Worm (Caenorhabditis elegans): ENCODE measurements around the gene R08C7.4.

R08C7.4 gene

DNA sequence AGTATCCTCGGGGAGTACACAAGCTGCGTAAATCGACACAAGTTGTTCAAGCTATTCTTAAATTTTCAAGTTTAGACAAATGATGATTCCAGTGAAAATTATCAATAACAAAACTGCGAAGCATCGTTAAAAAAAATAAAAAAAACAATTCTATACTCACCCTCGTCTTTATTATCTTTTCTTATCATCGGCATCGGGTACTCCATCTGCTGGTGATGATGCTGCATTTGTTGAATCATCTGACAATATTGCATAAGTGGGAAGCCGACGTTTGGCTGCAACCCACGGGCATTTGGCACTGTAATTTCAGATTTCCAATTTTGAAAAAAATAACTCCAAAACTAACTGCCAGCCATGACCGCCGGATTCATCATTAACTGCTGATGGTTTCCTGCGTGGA lies 46.5 kb downstream of the R08C7.4 start:
- no peak for TF ChIP-seq tbx-8 (GFP tag; optimal IDR thresholded peaks at IDR 0.05)
- no peak for TF ChIP-seq unc-39 (tag; optimal IDR thresholded peaks at IDR 0.05)
- TF ChIP-seq unc-120 (tag; optimal IDR thresholded peaks at IDR 0.05; ENCODE audit: poor library complexity, severe bottlenecking): no peak
- no peak for TF ChIP-seq pha-4 (tag; optimal IDR thresholded peaks at IDR 0.05)
- no peak for TF ChIP-seq nhr-76 (tag; optimal IDR thresholded peaks at IDR 0.05)
- no peak for TF ChIP-seq mab-5 (tag; optimal IDR thresholded peaks at IDR 0.05)
- TF ChIP-seq hlh-1 (tag; optimal IDR thresholded peaks at IDR 0.05): no peak
- no peak for TF ChIP-seq ceh-83 (GFP tag; optimal IDR thresholded peaks at IDR 0.05)
- no peak for TF ChIP-seq ham-2 (GFP tag; optimal IDR thresholded peaks at IDR 0.05)
- TF ChIP-seq zip-8 (tag; optimal IDR thresholded peaks at IDR 0.05): no peak
- TF ChIP-seq elt-1 (tag; optimal IDR thresholded peaks at IDR 0.05; ENCODE audit: borderline replicate concordance, insufficient read depth): no peak
- no peak for TF ChIP-seq sptf-1 (tag; optimal IDR thresholded peaks at IDR 0.05)
- TF ChIP-seq ceh-43 (GFP tag; optimal IDR thresholded peaks at IDR 0.05): no peak
- no peak for TF ChIP-seq nhr-28 (tag; optimal IDR thresholded peaks at IDR 0.05)
- no peak for TF ChIP-seq M03D4.4 (tag; optimal IDR thresholded peaks at IDR 0.05)
- no peak for TF ChIP-seq blmp-1 (tag; optimal IDR thresholded peaks at IDR 0.05)
- no peak for TF ChIP-seq sem-2 (GFP tag; optimal IDR thresholded peaks at IDR 0.05)
- no peak for TF ChIP-seq cnd-1 (tag; optimal IDR thresholded peaks at IDR 0.05)

DNA sequence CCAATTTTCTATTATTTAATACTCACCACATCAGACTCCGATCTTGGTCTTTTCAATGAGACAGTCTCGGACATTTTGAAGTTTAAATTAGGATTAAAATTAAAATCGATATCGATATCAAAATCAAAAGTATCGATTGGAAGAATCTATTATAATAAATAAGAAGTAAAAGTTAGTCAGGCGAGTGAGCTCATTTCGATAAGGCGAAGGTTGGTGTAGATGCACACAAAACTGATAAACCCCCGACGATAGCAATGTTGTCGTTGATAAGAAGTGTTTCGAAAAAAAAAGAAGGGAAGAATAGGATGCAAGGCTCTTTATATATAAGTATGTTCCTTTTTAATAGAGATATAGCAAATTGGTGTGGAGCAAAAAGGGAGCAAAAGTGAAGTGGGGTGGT lies 47.7 kb downstream of the R08C7.4 start, which contains the start of gene M01H9.4:
Gene M01H9.4 (minus strand): TSS at position 379 of the 400 bp plus-strand sequence.
- TF ChIP-seq tbx-8 (GFP tag; optimal IDR thresholded peaks at IDR 0.05) (no peak), nhr-76 (tag; optimal IDR thresholded peaks at IDR 0.05) (no peak), ceh-83 (GFP tag; optimal IDR thresholded peaks at IDR 0.05) (no peak), elt-3 (tag; optimal IDR thresholded peaks at IDR 0.05) (no peak), unc-62 (GFP tag; optimal IDR thresholded peaks at IDR 0.05) (no peak), ham-2 (GFP tag; optimal IDR thresholded peaks at IDR 0.05) (no peak), nhr-28 (tag; optimal IDR thresholded peaks at IDR 0.05) (no peak), nhr-2 (tag; optimal IDR thresholded peaks at IDR 0.05) (no peak), cnd-1 (tag; optimal IDR thresholded peaks at IDR 0.05) (no peak), lin-13 (tag; optimal IDR thresholded peaks at IDR 0.05) (no peak), hlh-1 (tag; optimal IDR thresholded peaks at IDR 0.05) (no peak), flh-1 (GFP tag; optimal IDR thresholded peaks at IDR 0.05) (no peak), pha-4 (tag; optimal IDR thresholded peaks at IDR 0.05) (no peak), mls-2 (tag; optimal IDR thresholded peaks at IDR 0.05) (no peak), mep-1 (tag; optimal IDR thresholded peaks at IDR 0.05) (no peak), ceh-39 (tag; optimal IDR thresholded peaks at IDR 0.05) (no peak), ceh-43 (GFP tag; optimal IDR thresholded peaks at IDR 0.05) (no peak), snpc-4 (tag; optimal IDR thresholded peaks at IDR 0.05) (no peak)

DNA sequence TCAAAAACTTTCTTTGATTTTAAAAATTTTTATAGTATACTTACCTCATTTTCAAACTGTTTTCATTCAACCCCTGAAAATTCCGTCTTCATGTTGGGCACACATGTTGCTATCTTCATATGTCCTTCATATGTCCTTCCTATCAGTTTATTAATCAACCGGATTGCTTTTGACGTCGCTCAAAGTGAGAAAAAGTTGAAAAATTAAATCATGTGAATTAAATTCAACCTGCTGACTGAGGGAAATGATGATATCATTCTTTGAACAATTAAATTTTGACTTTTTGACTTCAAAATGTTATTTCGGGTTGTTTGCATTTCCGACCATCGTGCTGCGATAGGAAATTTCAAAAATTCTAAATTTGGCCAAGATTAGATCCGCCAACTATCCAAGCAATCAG lies 49.7 kb downstream of the R08C7.4 start:
- no peak for TF ChIP-seq tbx-8 (GFP tag; optimal IDR thresholded peaks at IDR 0.05)

DNA sequence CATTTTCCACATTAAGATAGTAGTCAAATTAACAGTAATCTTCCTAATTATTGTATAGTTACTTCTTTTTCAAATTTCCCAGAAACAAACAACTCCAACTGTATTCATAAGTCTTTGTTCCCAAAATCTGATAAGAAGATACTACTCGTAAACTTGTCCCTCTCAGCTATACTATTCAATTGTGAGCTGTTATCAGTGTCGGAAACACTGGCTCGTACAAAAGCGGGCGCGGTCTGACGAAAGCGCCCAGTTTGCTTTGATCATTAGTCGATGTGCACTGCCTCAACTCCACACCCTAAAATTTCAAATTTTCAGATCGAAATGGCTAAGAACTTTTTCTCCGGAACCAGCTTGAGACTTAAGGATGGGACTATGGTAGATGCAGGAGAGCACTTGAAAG lies 51.9 kb downstream of the R08C7.4 start, which contains the start of gene trx-3:
Gene trx-3 (plus strand): TSS at position 291 of the 400 bp plus-strand sequence.
- TF ChIP-seq nhr-12 (tag; optimal IDR thresholded peaks at IDR 0.05): no peak
- TF ChIP-seq mls-2 (tag; optimal IDR thresholded peaks at IDR 0.05): no peak
- no peak for TF ChIP-seq ztf-11 (tag; optimal IDR thresholded peaks at IDR 0.05)
